Worm (Caenorhabditis elegans): ENCODE measurements around the gene tftc-5.

tftc-5 gene

DNA sequence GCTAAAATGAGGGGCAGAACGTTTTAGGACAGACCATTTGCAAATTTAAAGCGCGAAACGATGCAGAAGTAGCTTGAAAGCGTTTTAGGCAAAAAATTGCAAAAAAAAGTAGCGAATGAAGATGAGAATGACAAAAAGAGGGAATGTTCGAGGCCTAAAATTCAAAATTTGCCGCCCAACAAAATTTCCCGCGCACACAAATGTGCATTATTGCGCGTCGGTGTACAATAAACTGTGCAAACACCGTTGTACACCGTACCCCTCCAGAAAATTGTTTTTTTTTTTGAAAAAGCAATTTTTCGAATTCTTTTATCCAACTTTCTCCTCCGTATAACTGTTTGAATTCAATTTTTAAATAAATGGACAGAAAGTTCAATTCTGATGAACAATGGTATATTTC is 2.2 kb upstream of the tftc-5 start, which contains the start of gene snpc-3.4 (continued):
- peak; percentile 61 for TF ChIP-seq swsn-7 (tag; optimal IDR thresholded peaks at IDR 0.05)
- TF ChIP-seq sox-4 (tag; optimal IDR thresholded peaks at IDR 0.05) = no peak
- TF ChIP-seq unc-86 (tag; optimal IDR thresholded peaks at IDR 0.05) = peak; percentile 50
- TF ChIP-seq lin-35 (GFP tag; optimal IDR thresholded peaks at IDR 0.05) = peak; percentile 89 to 93
- peak; percentile 77 for TF ChIP-seq lin-14 (GFP tag; optimal IDR thresholded peaks at IDR 0.05)
- TF ChIP-seq pag-3 (tag; optimal IDR thresholded peaks at IDR 0.05; ENCODE audit: borderline replicate concordance, insufficient read depth) = no peak
- no peak for TF ChIP-seq nhr-84 (tag; optimal IDR thresholded peaks at IDR 0.05)
- peak; percentile 46 for TF ChIP-seq lin-13 (GFP tag; optimal IDR thresholded peaks at IDR 0.05)
- TF ChIP-seq aha-1 (tag; optimal IDR thresholded peaks at IDR 0.05) = no peak
- TF ChIP-seq nhr-12 (tag; optimal IDR thresholded peaks at IDR 0.05) = no peak
- no peak for TF ChIP-seq mef-2 (tag; optimal IDR thresholded peaks at IDR 0.05)
- peak in 2 of 6 experiments; percentile 57 to 59 for TF ChIP-seq elt-3 (tag; optimal IDR thresholded peaks at IDR 0.05)
- peak in 1 of 2 experiments; percentile 22 for TF ChIP-seq ztf-11 (tag; optimal IDR thresholded peaks at IDR 0.05)
- no peak for TF ChIP-seq grh-1 (GFP tag; IDR thresholded peaks at IDR 0.05)
- no peak for TF ChIP-seq vab-15 (tag; optimal IDR thresholded peaks at IDR 0.05)
- no peak for TF ChIP-seq zag-1 (tag; optimal IDR thresholded peaks at IDR 0.05)
- TF ChIP-seq tlp-1 (tag; optimal IDR thresholded peaks at IDR 0.05) = no peak
- peak; percentile 90 to 93 (median 91) for TF ChIP-seq dpl-1 (GFP tag; optimal IDR thresholded peaks at IDR 0.05)
- TF ChIP-seq lir-3 (tag; optimal IDR thresholded peaks at IDR 0.05; ENCODE audit: poor library complexity) = no peak
- peak; percentile 77 to 89 for TF ChIP-seq efl-1 (optimal IDR thresholded peaks at IDR 0.05)
- TF ChIP-seq efl-1 (GFP tag; optimal IDR thresholded peaks at IDR 0.05 in 1 of 2) = peak; percentile 90 to 98
- peak; percentile 55 for TF ChIP-seq nhr-19 (GFP tag; conservative IDR thresholded peaks at IDR 0.05)
- no peak for TF ChIP-seq hpl-2 (GFP tag; optimal IDR thresholded peaks at IDR 0.05)
- peak; percentile 81 for TF ChIP-seq C16A3.4 (tag; optimal IDR thresholded peaks at IDR 0.05)
- TF ChIP-seq isw-1 (GFP tag; IDR thresholded peaks at IDR 0.05) = peak; percentile 44
- peak; percentile 62 for TF ChIP-seq lin-15B (tag; optimal IDR thresholded peaks at IDR 0.05)
- no peak for TF ChIP-seq unc-30 (tag; optimal IDR thresholded peaks at IDR 0.05)
- peak; percentile 60 for TF ChIP-seq tbx-2 (tag; optimal IDR thresholded peaks at IDR 0.05)
- no peak for TF ChIP-seq unc-98 (GFP tag; IDR thresholded peaks at IDR 0.05)
- TF ChIP-seq snpc-4 (tag; optimal IDR thresholded peaks at IDR 0.05) = peak; percentile 20
- no peak for TF ChIP-seq egl-13 (tag; optimal IDR thresholded peaks at IDR 0.05)
- no peak for TF ChIP-seq dsc-1 (tag; optimal IDR thresholded peaks at IDR 0.05)
- TF ChIP-seq fkh-10 (GFP tag; optimal IDR thresholded peaks at IDR 0.05) = peak; percentile 36
- no peak for TF ChIP-seq sup-37 (GFP tag; optimal IDR thresholded peaks at IDR 0.05)
- peak; percentile 88 for TF ChIP-seq mep-1 (tag; optimal IDR thresholded peaks at IDR 0.05)
- TF ChIP-seq Y116A8C.19 (tag; optimal IDR thresholded peaks at IDR 0.05; ENCODE audit: borderline replicate concordance) = no peak
- peak; percentile 67 for TF ChIP-seq xbp-1 (tag; optimal IDR thresholded peaks at IDR 0.05)
- peak; percentile 65 for TF ChIP-seq nhr-20 (tag; optimal IDR thresholded peaks at IDR 0.05)
- TF ChIP-seq skn-1 (tag; optimal IDR thresholded peaks at IDR 0.05) = peak; percentile 86
- peak in 1 of 2 experiments; percentile 57 for TF ChIP-seq mdl-1 (tag; optimal IDR thresholded peaks at IDR 0.05)
- TF ChIP-seq nhr-71 (tag; optimal IDR thresholded peaks at IDR 0.05) = peak; percentile 75
- peak; percentile 49 for TF ChIP-seq irx-1 (tag; optimal IDR thresholded peaks at IDR 0.05)
- no peak for TF ChIP-seq nhr-28 (tag; optimal IDR thresholded peaks at IDR 0.05)
- TF ChIP-seq lsy-2 (tag; optimal IDR thresholded peaks at IDR 0.05) = peak; percentile 98 to 99
- peak; percentile 34 for TF ChIP-seq unc-130 (tag; optimal IDR thresholded peaks at IDR 0.05)
- TF ChIP-seq nhr-47 (tag; optimal IDR thresholded peaks at IDR 0.05) = peak; percentile 77

All from whole organism, L1 larva.